Worm (Caenorhabditis elegans) whole organism, early embryonic: ENCODE results near the gene ZC262.7.

Experiments
- ama-1 ChIP-seq: fragments of 150-350 bp; optimal IDR thresholded peaks from 2 replicates; lab custom pipeline; 2014
- flt-1 ChIP-seq: fragments of 200-800 bp; sonication (Bioruptor generic); IDR thresholded peaks from 2 replicates; pipeline ENCODE4 v1.3.6; 2022; ENCODE audit warnings: missing genetic modification characterization, missing compliant biosample characterization
- tbx-11 ChIP-seq: fragments of 200-800 bp; sonication (Bioruptor generic); IDR thresholded peaks from 2 replicates; pipeline ENCODE4 v1.3.6; 2022; ENCODE audit warnings: missing genetic modification characterization, missing compliant biosample characterization

- TF ChIP-seq flt-1 (GFP tag; lab: Robert Waterston, UW) (no peak), tbx-11 (GFP tag; lab: Robert Waterston, UW) (no peak), ama-1 (no peak)
Observed at ce11 chrIII:8308238-8308637, 35.9 kb downstream of the ZC262.7 start, which contains the start of gene F10E9.4.
